Fruit fly (Drosophila melanogaster): Measurements from ENCODE around the gene CG46025.

CG46025 gene

dm6 chr2L:7753874-7754273 is at the start of gene CG46025:
Gene CG46025, plus strand, starts transcription at chr2L:7754174.
- TF ChIP-seq crol (GFP tag; IDR thresholded peaks at IDR 0.05) = no peak
- no peak for TF ChIP-seq CG3407 (GFP tag; optimal IDR thresholded peaks at IDR 0.05)
- no peak for TF ChIP-seq CG2116 (GFP tag; optimal IDR thresholded peaks at IDR 0.05)
- TF ChIP-seq CG11398 (GFP tag; optimal IDR thresholded peaks at IDR 0.05) = no peak
- TF ChIP-seq CG8089 (GFP tag; optimal IDR thresholded peaks at IDR 0.05) = no peak

- TF ChIP-seq CG17802 (tag; optimal IDR thresholded peaks at IDR 0.05) (no peak), Chrac-16 (GFP tag; optimal IDR thresholded peaks at IDR 0.05) (no peak), gem (tag; optimal IDR thresholded peaks at IDR 0.05) (no peak), mam (GFP tag; optimal IDR thresholded peaks at IDR 0.05) (no peak), CG10321 (GFP tag; IDR thresholded peaks at IDR 0.05) (no peak), CG12071 (GFP tag; optimal IDR thresholded peaks at IDR 0.05) (no peak), Dek (tag; optimal IDR thresholded peaks at IDR 0.05) (no peak), CG17385 (GFP tag; optimal IDR thresholded peaks at IDR 0.05) (no peak), pros (GFP tag; optimal IDR thresholded peaks at IDR 0.05) (no peak), so (GFP tag; IDR thresholded peaks at IDR 0.05) (no peak), YL-1 (GFP tag; optimal IDR thresholded peaks at IDR 0.05) (no peak), ewg (GFP tag; optimal IDR thresholded peaks at IDR 0.05) (no peak), pan (optimal IDR thresholded peaks at IDR 0.05) (no peak), pan (GFP tag; optimal IDR thresholded peaks at IDR 0.05 in 1 of 2, IDR thresholded peaks at IDR 0.05 in 1 of 2) (no peak), CG17829 (tag; optimal IDR thresholded peaks at IDR 0.05) (no peak), CG1647 (GFP tag; optimal IDR thresholded peaks at IDR 0.05) (no peak), sna (GFP tag; IDR thresholded peaks at IDR 0.05; ENCODE audit: partially characterized antibody) (no peak), MBD-R2 (GFP tag; IDR thresholded peaks at IDR 0.05) (no peak), az2 (GFP tag; optimal IDR thresholded peaks at IDR 0.05) (no peak), CG4730 (GFP tag; IDR thresholded peaks at IDR 0.05) (no peak), eve (GFP tag; optimal IDR thresholded peaks at IDR 0.05) (no peak)
These were observed 43.4 kb upstream of the CG46025 start, which contains the start of gene Ntl for dm6 chr2L:7710580-7710979. Gene Ntl, plus strand, starts transcription at chr2L:7710880.

dm6 chr2L:7711034-7711685 is 42.8 kb upstream of the CG46025 start:
- TF ChIP-seq dimm (GFP tag; IDR thresholded peaks at IDR 0.05) (no peak), sr (GFP tag; IDR thresholded peaks at IDR 0.05) (peak; percentile 77; the same call in 2 of the 3 replicates), CG14710 (tag; optimal IDR thresholded peaks at IDR 0.05) (no peak), zen2 (GFP tag; IDR thresholded peaks at IDR 0.05; ENCODE audit: partially characterized antibody) (0 out of 3 replicates have a peak, but pooled peaks have one; percentile 27), kah (GFP tag; optimal IDR thresholded peaks at IDR 0.05) (peak; percentile 84), CG12769 (tag; optimal IDR thresholded peaks at IDR 0.05) (peak; percentile 13), z (GFP tag; IDR thresholded peaks at IDR 0.05) (peak; percentile 93), Bdp1 (GFP tag; optimal IDR thresholded peaks at IDR 0.05) (peak; percentile 90), nau (GFP tag; optimal IDR thresholded peaks at IDR 0.05) (peak; percentile 70), sisA (GFP tag; IDR thresholded peaks at IDR 0.05) (no peak), CG11696 (GFP tag; IDR thresholded peaks at IDR 0.05) (no peak), CG3847 (GFP tag; IDR thresholded peaks at IDR 0.05) (0 out of 2 replicates have a peak, but pooled peaks have one; percentile 6)

Data from whole organism, embryonic.